Worm (Caenorhabditis elegans) whole organism, L2 larva: ENCODE data around the gene F54D12.8.

Experiments used
- ama-1 ChIP-seq: fragments of 150-350 bp; optimal IDR thresholded peaks from 2 replicates; lab custom pipeline; 2018; ENCODE audit warnings: inconsistent platforms
- egl-27 ChIP-seq: sonication (generic microtip); optimal IDR thresholded peaks from 3 replicates; lab custom pipeline; 2017; ENCODE audit warnings: missing biosample characterization, missing genetic modification reagents, missing genetic modification characterization
- elt-3 ChIP-seq: sonication (generic microtip); optimal IDR thresholded peaks from 2 replicates; lab custom pipeline; 2017; ENCODE audit warnings: missing biosample characterization, missing genetic modification characterization
- fos-1 ChIP-seq: fragments of 150-350 bp; optimal IDR thresholded peaks from 2 replicates; lab custom pipeline; 2014; ENCODE audit warnings: missing biosample characterization, missing genetic modification characterization
- lin-39 ChIP-seq: fragments of 150-350 bp; optimal IDR thresholded peaks from 2 replicates; lab custom pipeline; 2014; ENCODE audit warnings: missing biosample characterization, missing genetic modification reagents, missing genetic modification characterization
- lsy-2 ChIP-seq, 2 experiments: fragments of 150-350 bp in 1 of 2; sonication (generic microtip) in 1 of 2; optimal IDR thresholded peaks; 2 replicates each; lab custom pipeline; 2014 to 2017; ENCODE audit warnings: missing biosample characterization in 2 of 2, missing genetic modification characterization in 2 of 2
- nhr-23 ChIP-seq: fragments of 150-350 bp; optimal IDR thresholded peaks from 2 replicates; lab custom pipeline; 2014; ENCODE audit warnings: missing biosample characterization, missing genetic modification reagents, missing genetic modification characterization
- skn-1 ChIP-seq: sonication (generic microtip); optimal IDR thresholded peaks from 2 replicates; lab custom pipeline; 2017; ENCODE audit warnings: missing biosample characterization, missing genetic modification characterization
- snpc-4 ChIP-seq: fragments of 150-350 bp; optimal IDR thresholded peaks from 2 replicates; lab custom pipeline; 2014; ENCODE audit warnings: missing biosample characterization, missing genetic modification characterization
- unc-39 ChIP-seq: fragments of 150-350 bp; optimal IDR thresholded peaks from 2 replicates; lab custom pipeline; 2014; ENCODE audit warnings: missing biosample characterization, missing genetic modification characterization
- unc-62 ChIP-seq: fragments of 150-350 bp; optimal IDR thresholded peaks from 2 replicates; lab custom pipeline; 2014; ENCODE audit warnings: missing biosample characterization, missing genetic modification reagents, missing genetic modification characterization
- ztf-4 ChIP-seq: fragments of 150-350 bp; optimal IDR thresholded peaks from 2 replicates; lab custom pipeline; 2014; ENCODE audit warnings: missing biosample characterization, missing genetic modification characterization

DNA sequence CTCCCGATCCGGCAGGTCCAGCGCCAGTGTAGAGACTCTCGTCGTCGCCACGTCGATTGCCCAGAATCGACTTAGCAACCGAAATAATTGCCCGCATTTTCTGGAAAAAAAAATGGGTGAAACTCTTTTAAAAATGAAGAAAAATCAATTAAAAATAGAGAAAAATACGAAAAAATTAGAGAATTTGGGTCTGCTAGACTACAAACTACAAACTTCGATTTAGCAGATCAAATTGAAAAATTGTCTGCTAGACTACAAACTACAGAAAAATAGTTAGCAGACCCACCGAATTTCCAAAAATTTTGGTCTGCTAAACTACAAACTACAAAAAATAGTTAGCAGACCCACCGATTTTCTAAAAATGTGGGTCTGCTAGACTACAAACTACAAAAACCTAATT lies 22.9 kb downstream of the F54D12.8 start, which contains the start of gene rog-1:
- TF ChIP-seq ztf-4 (tag; lab: Kevin White, UChicago) (no peak), elt-3 (tag; lab: Kevin White, UChicago) (no peak), lin-39 (tag; lab: Kevin White, UChicago) (no peak), skn-1 (tag; lab: Kevin White, UChicago) (no peak), ama-1 (lab: Kevin White, UChicago) (no peak), nhr-23 (no peak), unc-62 (GFP tag; lab: Kevin White, UChicago) (no peak), lsy-2 (tag; optimal IDR thresholded peaks at IDR 0.05; lab: Kevin White, UChicago) (no peak), unc-39 (no peak), egl-27 (tag; lab: Kevin White, UChicago) (no peak), snpc-4 (tag; lab: Kevin White, UChicago) (no peak), fos-1 (tag; lab: Kevin White, UChicago) (no peak)
